Fruit fly (Drosophila melanogaster) whole organism, wandering third instar larva: Measurements from ENCODE around the gene Klp31E.

ENCODE experiments used
- Abd-B ChIP-seq: fragments of >200 bp; optimal IDR thresholded peaks from 2 replicates; lab custom pipeline; 2017; ENCODE audit warnings: missing biosample characterization, missing genetic modification characterization
- Dfd ChIP-seq: fragments of >200 bp; optimal IDR thresholded peaks from 2 replicates; lab custom pipeline; 2017; ENCODE audit warnings: missing biosample characterization, missing genetic modification characterization
- Hr78 ChIP-seq: fragments of >200 bp; optimal IDR thresholded peaks from 2 replicates; lab custom pipeline; 2017; ENCODE audit warnings: missing biosample characterization, missing genetic modification characterization
- N ChIP-seq: fragments of >200 bp; optimal IDR thresholded peaks from 2 replicates; lab custom pipeline; 2018; ENCODE audit warnings: missing biosample characterization, missing external identifiers, missing genetic modification characterization
- Sp1 ChIP-seq: fragments of 200-800 bp; sonication (Bioruptor generic); optimal IDR thresholded peaks from 3 replicates; lab custom pipeline; 2019; ENCODE audit warnings: missing biosample characterization, mild to moderate bottlenecking, missing genetic modification characterization, moderate library complexity
- br ChIP-seq: fragments of 200-800 bp; sonication (Bioruptor generic); optimal IDR thresholded peaks from 2 replicates; lab custom pipeline; 2016; ENCODE audit warnings: missing biosample characterization, missing genetic modification characterization
- dsf ChIP-seq: sonication (Bioruptor generic); optimal IDR thresholded peaks from 2 replicates; lab custom pipeline; 2016; ENCODE audit warnings: missing biosample characterization, missing genetic modification characterization, borderline replicate concordance
- foxo ChIP-seq, 2 experiments: fragments of 200-800 bp; sonication (Bioruptor generic); optimal IDR thresholded peaks; 2 replicates in 1 of 2; 3 replicates in 1 of 2; lab custom pipeline; 2016 to 2017; ENCODE audit warnings: missing biosample characterization in 2 of 2, missing genetic modification characterization in 2 of 2
- fru ChIP-seq: fragments of 200-800 bp; sonication (Bioruptor generic); optimal IDR thresholded peaks from 3 replicates; lab custom pipeline; 2016; ENCODE audit warnings: missing biosample characterization, mild to moderate bottlenecking, missing genetic modification characterization
- jim ChIP-seq: fragments of 175-275, 200-325 bp; sonication (Bioruptor generic); optimal IDR thresholded peaks from 2 replicates; lab custom pipeline; 2016; ENCODE audit warnings: missing biosample characterization, mild to moderate bottlenecking, missing genetic modification characterization
- lola ChIP-seq: fragments of >200 bp; optimal IDR thresholded peaks from 2 replicates; lab custom pipeline; 2017; ENCODE audit warnings: missing biosample characterization, missing genetic modification characterization
- pan ChIP-seq: fragments of >200 bp; optimal IDR thresholded peaks from 2 replicates; lab custom pipeline; 2017
- psq ChIP-seq: fragments of 200-800 bp; sonication (Bioruptor generic); optimal IDR thresholded peaks from 3 replicates; lab custom pipeline; 2017; ENCODE audit warnings: missing biosample characterization, mild to moderate bottlenecking, missing genetic modification characterization, moderate library complexity
- sage ChIP-seq: fragments of 200-800 bp; sonication (Bioruptor generic); optimal IDR thresholded peaks from 2 replicates; lab custom pipeline; 2016; ENCODE audit warnings: missing biosample characterization, mild to moderate bottlenecking, missing genetic modification characterization

dm6 chr2L:10364229-10364628 lies 49.6 kb upstream of the Klp31E start, which contains the start of gene lft:
- TF ChIP-seq dsf (no peak), Dfd (no peak), Abd-B (GFP tag; lab: Kevin White, UChicago) (no peak), fru (GFP tag; lab: Kevin White, UChicago) (peak; percentile 85), pan (lab: Kevin White, UChicago) (no peak), Hr78 (no peak), br (GFP tag; lab: Kevin White, UChicago) (no peak), psq (GFP tag; lab: Kevin White, UChicago) (no peak), foxo (GFP tag; optimal IDR thresholded peaks at IDR 0.05; lab: Kevin White, UChicago) (no peak), sage (GFP tag; lab: Kevin White, UChicago) (no peak), jim (GFP tag; lab: Kevin White, UChicago) (no peak), Sp1 (GFP tag; lab: Kevin White, UChicago) (no peak), lola (no peak), N (GFP tag; lab: Kevin White, UChicago) (no peak)
